Worm (Caenorhabditis elegans) whole organism, early embryonic: ENCODE results near the gene gtr-1.

Experiments
- B0310.2 ChIP-seq: sonication (generic microtip); optimal IDR thresholded peaks from 2 replicates; lab custom pipeline; 2016; ENCODE audit warnings: mild to moderate bottlenecking, missing genetic modification characterization, missing compliant biosample characterization
- aly-1 ChIP-seq: sonication (generic microtip); optimal IDR thresholded peaks from 2 replicates; lab custom pipeline; 2016; ENCODE audit warnings: missing genetic modification characterization, missing compliant biosample characterization
- ama-1 ChIP-seq: fragments of 150-350 bp; optimal IDR thresholded peaks from 2 replicates; lab custom pipeline; 2014
- tbx-37 ChIP-seq: fragments of 200-800 bp; sonication (Bioruptor generic); conservative IDR thresholded peaks from 2 replicates; pipeline ENCODE4 v1.3.6; 2022; ENCODE audit warnings: missing genetic modification reagents, missing genetic modification characterization, missing compliant biosample characterization

DNA sequence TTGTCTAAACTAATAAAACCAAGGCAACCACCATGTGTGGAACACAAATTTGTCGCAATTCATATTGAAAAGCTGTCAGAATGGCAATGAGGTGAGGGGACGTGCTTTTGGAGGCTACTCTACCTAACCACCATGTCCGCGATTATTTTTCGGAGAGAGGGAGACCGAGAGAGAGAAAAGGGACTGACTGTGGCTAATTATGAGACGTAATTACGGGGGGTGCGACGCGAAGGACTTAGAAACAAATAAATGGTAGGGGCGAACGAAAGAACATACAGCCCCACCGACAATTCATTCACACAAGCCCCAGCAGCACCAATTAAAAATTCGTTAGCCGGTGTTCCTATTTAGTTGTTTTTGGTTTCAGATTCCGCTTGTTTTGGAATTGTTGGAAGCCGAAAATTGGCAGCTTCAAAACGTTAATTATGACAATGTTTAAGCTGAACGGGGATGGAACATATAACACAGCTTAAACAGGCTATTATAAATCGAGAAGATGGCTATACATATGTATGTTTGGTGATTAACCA is 50.2 kb downstream of the gtr-1 start:
- no peak for TF ChIP-seq ama-1 (lab: Kevin White, UChicago)
- no peak for TF ChIP-seq B0310.2 (tag; lab: Kevin White, UChicago)
- no peak for TF ChIP-seq tbx-37 (GFP tag; lab: Robert Waterston, UW)
- no peak for TF ChIP-seq aly-1 (tag; lab: Kevin White, UChicago)
